Fruit fly (Drosophila melanogaster): Measurements from ENCODE around the gene CG10274.
"Not testable (repeated sequence)": the region's sequence is repeated elsewhere in the genome, so short reads cannot be mapped to it uniquely, and the experiment has no call there.

DNA sequence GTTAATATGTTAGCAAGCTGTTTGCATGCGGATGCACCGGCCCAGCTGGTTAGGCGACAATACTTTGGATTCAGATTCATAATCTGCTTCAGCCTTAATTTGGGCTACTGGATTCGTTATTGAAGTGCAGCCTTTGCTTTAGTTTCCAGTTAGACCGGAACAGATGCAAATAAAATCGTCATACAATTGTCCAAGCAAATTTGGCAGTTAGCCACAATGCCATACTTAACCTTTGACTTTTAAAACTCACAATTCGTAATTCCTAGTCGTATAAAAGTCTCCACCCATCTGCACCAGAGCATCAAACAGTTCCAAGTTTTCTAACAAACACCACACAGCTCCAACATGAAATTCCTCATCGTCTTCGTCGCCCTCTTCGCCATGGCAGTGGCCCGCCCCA lies 32.4 kb downstream of the CG10274 start, which contains the start of gene Lcp65Ab1:
- not testable (repeated sequence) for TF ChIP-seq usp (GFP tag; optimal IDR thresholded peaks at IDR 0.05); CG8478 (optimal IDR thresholded peaks at IDR 0.05); psq (optimal IDR thresholded peaks at IDR 0.05)
